Worm (Caenorhabditis elegans): ENCODE results near the gene F18E3.10.

Gene F18E3.10

DNA sequence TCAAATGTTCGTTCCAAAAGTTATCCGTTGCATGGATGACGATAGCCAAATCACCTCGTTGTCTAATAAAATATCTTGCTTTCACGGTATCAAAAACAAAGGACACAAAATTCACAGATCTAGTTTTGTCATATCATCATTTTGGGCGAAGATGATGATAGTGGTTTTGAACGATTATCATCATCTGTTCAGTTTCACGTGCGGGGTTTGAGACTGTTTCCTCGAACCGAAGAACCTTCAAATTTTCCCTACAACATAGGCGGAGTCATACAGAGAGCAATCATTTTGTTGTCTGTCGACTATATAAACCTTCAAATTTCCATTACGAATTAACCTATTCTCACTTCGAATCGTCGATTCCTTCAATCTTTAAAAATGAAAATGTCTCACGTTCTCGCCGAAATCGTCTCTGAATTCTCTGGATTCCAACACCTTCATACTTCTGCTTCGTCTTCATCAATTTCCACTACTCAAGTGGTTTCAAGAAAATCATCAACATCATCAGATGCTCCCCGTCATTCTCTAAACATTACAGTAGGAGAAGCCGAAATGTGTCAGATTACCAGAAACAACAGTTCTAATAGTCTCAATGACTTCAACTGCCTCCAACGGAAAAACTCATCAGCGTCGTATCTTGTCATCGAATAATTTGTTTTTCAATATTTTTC, 11.0 kb downstream of the F18E3.10 start, which contains the start of gene F18E3.11 (continued):
- TF ChIP-seq mdl-1 (tag; optimal IDR thresholded peaks at IDR 0.05) = peak in 1 of 2 experiments; percentile 64
- TF ChIP-seq pax-3 (tag; optimal IDR thresholded peaks at IDR 0.05) = no peak
- no peak for TF ChIP-seq ets-5 (GFP tag; IDR thresholded peaks at IDR 0.05)
- no peak for TF ChIP-seq unc-62 (GFP tag; optimal IDR thresholded peaks at IDR 0.05)
- no peak for TF ChIP-seq fkh-10 (GFP tag; optimal IDR thresholded peaks at IDR 0.05)
- no peak for TF ChIP-seq nhr-47 (tag; optimal IDR thresholded peaks at IDR 0.05)
- TF ChIP-seq lin-39 (tag; optimal IDR thresholded peaks at IDR 0.05) = no peak
- no peak for TF ChIP-seq mab-9 (GFP tag; IDR thresholded peaks at IDR 0.05)
- no peak for TF ChIP-seq isw-1 (GFP tag; IDR thresholded peaks at IDR 0.05)
- TF ChIP-seq alr-1 (tag; optimal IDR thresholded peaks at IDR 0.05; ENCODE audit: borderline replicate concordance) = no peak
- peak in 1 of 2 experiments; percentile 26 for TF ChIP-seq lin-35 (GFP tag; optimal IDR thresholded peaks at IDR 0.05)
- no peak for TF ChIP-seq ceh-8 (GFP tag; optimal IDR thresholded peaks at IDR 0.05)

DNA sequence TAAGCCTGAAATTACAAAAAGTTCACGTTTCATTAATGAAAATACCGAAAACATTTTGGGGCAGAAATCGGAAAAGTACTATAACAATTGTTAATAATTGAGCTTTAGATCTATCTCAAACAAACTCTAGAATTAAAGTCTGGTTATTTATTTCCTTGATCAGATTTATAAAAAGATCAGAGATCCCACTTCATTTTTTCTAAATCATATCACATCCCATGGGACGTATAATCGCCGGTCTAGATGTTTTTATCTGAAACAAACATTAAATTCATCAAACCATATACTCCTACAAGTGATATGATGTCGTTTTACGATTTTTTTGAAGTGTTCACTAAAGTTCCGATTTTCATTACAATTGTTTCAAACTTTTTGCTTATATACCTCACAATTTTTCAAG, 12.5 kb downstream of the F18E3.10 start, which contains the start of gene str-41:
str-41 (plus strand) TSS at position 301 of the 400 bp plus-strand sequence.
- TF ChIP-seq isw-1 (GFP tag; IDR thresholded peaks at IDR 0.05) = no peak
- TF ChIP-seq efl-1 (optimal IDR thresholded peaks at IDR 0.05) = no peak
- TF ChIP-seq efl-1 (GFP tag; optimal IDR thresholded peaks at IDR 0.05 in 1 of 2) = peak in 1 of 2 experiments; percentile 13
- TF ChIP-seq mdl-1 (tag; optimal IDR thresholded peaks at IDR 0.05) = no peak
- TF ChIP-seq alr-1 (tag; optimal IDR thresholded peaks at IDR 0.05; ENCODE audit: borderline replicate concordance) = no peak
- TF ChIP-seq egl-13 (tag; optimal IDR thresholded peaks at IDR 0.05) = no peak

DNA sequence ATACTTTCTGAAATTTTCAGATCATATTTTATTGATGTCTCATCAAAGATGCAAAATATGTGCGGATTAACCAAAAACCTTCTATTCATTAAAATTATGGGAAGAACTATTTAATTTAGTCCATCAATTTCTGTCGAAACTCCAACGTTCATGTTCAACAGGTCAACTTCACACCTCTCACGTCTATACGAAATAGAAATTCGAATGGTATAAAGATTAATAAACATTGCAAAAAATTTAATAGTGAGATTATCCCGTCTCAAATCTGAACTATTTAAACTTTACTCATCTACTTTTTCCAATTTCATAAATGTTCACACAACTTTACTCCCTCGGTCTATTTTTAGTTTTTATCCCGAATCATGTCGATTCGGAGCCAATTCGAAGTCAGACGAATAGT, 14.6 kb downstream of the F18E3.10 start, which contains the start of gene R13D7.2:
R13D7.2 (plus strand) TSS at position 301 of the 400 bp plus-strand sequence.
- TF ChIP-seq nhr-71 (tag; optimal IDR thresholded peaks at IDR 0.05) (no peak), grh-1 (GFP tag; IDR thresholded peaks at IDR 0.05) (no peak), nhr-12 (tag; optimal IDR thresholded peaks at IDR 0.05) (no peak), lin-39 (tag; optimal IDR thresholded peaks at IDR 0.05) (no peak), aha-1 (tag; optimal IDR thresholded peaks at IDR 0.05) (no peak), tlp-1 (tag; optimal IDR thresholded peaks at IDR 0.05) (no peak), lsy-2 (tag; optimal IDR thresholded peaks at IDR 0.05) (no peak), fkh-10 (GFP tag; optimal IDR thresholded peaks at IDR 0.05) (no peak), dpl-1 (GFP tag; optimal IDR thresholded peaks at IDR 0.05) (no peak), zag-1 (tag; optimal IDR thresholded peaks at IDR 0.05) (no peak), unc-62 (GFP tag; optimal IDR thresholded peaks at IDR 0.05) (no peak), pag-3 (tag; optimal IDR thresholded peaks at IDR 0.05; ENCODE audit: borderline replicate concordance, insufficient read depth) (no peak), nhr-28 (tag; optimal IDR thresholded peaks at IDR 0.05) (no peak), lin-15B (tag; optimal IDR thresholded peaks at IDR 0.05) (no peak), tbx-2 (tag; optimal IDR thresholded peaks at IDR 0.05) (no peak), mab-9 (GFP tag; IDR thresholded peaks at IDR 0.05) (no peak), skn-1 (tag; optimal IDR thresholded peaks at IDR 0.05) (no peak), nhr-84 (tag; optimal IDR thresholded peaks at IDR 0.05) (no peak)

DNA sequence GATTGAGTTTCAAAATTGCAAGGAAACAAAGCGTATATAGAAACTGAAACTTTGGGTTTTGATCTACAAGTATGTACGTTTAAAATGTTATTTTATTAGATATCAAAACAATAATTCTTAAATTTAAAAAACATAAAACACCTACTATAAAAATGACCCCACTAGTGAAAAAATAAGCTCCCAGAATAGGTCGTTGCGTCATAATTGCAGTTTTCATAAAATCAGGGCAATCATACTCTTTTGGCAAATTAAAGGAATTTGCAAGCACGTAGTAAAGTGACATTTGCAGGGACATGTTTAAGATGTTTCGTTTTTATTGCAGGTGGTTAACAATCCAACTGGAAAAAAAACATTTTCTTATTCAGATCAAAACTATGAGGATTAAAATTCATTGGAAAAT, 15.7 kb downstream of the F18E3.10 start, which contains the start of gene srt-6:
srt-6 (minus strand) TSS at position 295 of the 400 bp plus-strand sequence.
- TF ChIP-seq swsn-7 (tag; optimal IDR thresholded peaks at IDR 0.05) (no peak), ceh-63 (GFP tag; optimal IDR thresholded peaks at IDR 0.05) (no peak), mab-9 (GFP tag; IDR thresholded peaks at IDR 0.05) (no peak), hlh-4 (tag; optimal IDR thresholded peaks at IDR 0.05) (no peak), unc-130 (tag; optimal IDR thresholded peaks at IDR 0.05) (no peak), dsc-1 (tag; optimal IDR thresholded peaks at IDR 0.05) (no peak), nhr-84 (tag; optimal IDR thresholded peaks at IDR 0.05) (no peak), skn-1 (tag; optimal IDR thresholded peaks at IDR 0.05) (no peak), zip-4 (GFP tag; optimal IDR thresholded peaks at IDR 0.05) (no peak)
